Worm (Caenorhabditis elegans) whole organism, L3 larva: ENCODE measurements around the gene alkb-7.

Experiments
- ama-1 ChIP-seq: fragments of 150-350 bp; optimal IDR thresholded peaks from 2 replicates; lab custom pipeline; 2018
- nhr-76 ChIP-seq: fragments of 150-350 bp; sonication (generic microtip); optimal IDR thresholded peaks from 5 replicates; lab custom pipeline; 2014; ENCODE audit warnings: missing biosample characterization, missing genetic modification characterization
- nhr-77 ChIP-seq: fragments of 150-350 bp; optimal IDR thresholded peaks from 2 replicates; lab custom pipeline; 2014; ENCODE audit warnings: missing biosample characterization, missing genetic modification characterization

ce11 chrII:12813253-12813652 is 25.3 kb upstream of the alkb-7 start:
- TF ChIP-seq nhr-76 (no peak), nhr-77 (tag; lab: Kevin White, UChicago) (no peak), ama-1 (no peak)
